Worm (Caenorhabditis elegans) whole organism, early embryonic: Measurements from ENCODE around the gene him-10.

ENCODE experiments used
- F13C5.2 ChIP-seq: sonication (generic microtip); optimal IDR thresholded peaks from 2 replicates; lab custom pipeline; 2017; ENCODE audit warnings: mild to moderate bottlenecking, missing genetic modification characterization, inconsistent platforms, missing compliant biosample characterization
- aly-1 ChIP-seq: sonication (generic microtip); optimal IDR thresholded peaks from 2 replicates; lab custom pipeline; 2016; ENCODE audit warnings: missing genetic modification characterization, missing compliant biosample characterization
- ama-1 ChIP-seq: fragments of 150-350 bp; optimal IDR thresholded peaks from 2 replicates; lab custom pipeline; 2014
- ceh-13 ChIP-seq: fragments of 200-800 bp; sonication (Bioruptor generic); optimal IDR thresholded peaks from 2 replicates; lab custom pipeline; 2018; ENCODE audit warnings: mild to moderate bottlenecking, missing genetic modification characterization, missing compliant biosample characterization
- ceh-36 ChIP-seq: sonication (generic microtip); optimal IDR thresholded peaks from 2 replicates; lab custom pipeline; 2016; ENCODE audit warnings: missing genetic modification characterization, inconsistent platforms, missing compliant biosample characterization
- flt-1 ChIP-seq: fragments of 200-800 bp; sonication (Bioruptor generic); IDR thresholded peaks from 2 replicates; pipeline ENCODE4 v1.3.6; 2022; ENCODE audit warnings: missing genetic modification characterization, missing compliant biosample characterization
- hmbx-1 ChIP-seq: sonication (generic microtip); optimal IDR thresholded peaks from 2 replicates; lab custom pipeline; 2016; ENCODE audit warnings: mild to moderate bottlenecking, missing genetic modification characterization, missing compliant biosample characterization
- hmg-4 ChIP-seq: fragments of 200-800 bp; sonication (Bioruptor generic); optimal IDR thresholded peaks from 2 replicates; lab custom pipeline; 2018; ENCODE audit warnings: mild to moderate bottlenecking, missing genetic modification characterization, missing compliant biosample characterization
- hnd-1 ChIP-seq: sonication (generic microtip); optimal IDR thresholded peaks from 2 replicates; lab custom pipeline; 2016; ENCODE audit warnings: missing genetic modification characterization, missing compliant biosample characterization
- pes-1 ChIP-seq: fragments of 200-800 bp; sonication (Bioruptor generic); IDR thresholded peaks from 2 replicates; pipeline ENCODE4 v1.3.6; 2022; ENCODE audit warnings: missing genetic modification reagents, missing genetic modification characterization, missing compliant biosample characterization
- tbx-11 ChIP-seq: fragments of 200-800 bp; sonication (Bioruptor generic); IDR thresholded peaks from 2 replicates; pipeline ENCODE4 v1.3.6; 2022; ENCODE audit warnings: missing genetic modification characterization, missing compliant biosample characterization
- tra-4 ChIP-seq: sonication (generic microtip); optimal IDR thresholded peaks from 2 replicates; lab custom pipeline; 2017; ENCODE audit warnings: missing genetic modification characterization, missing compliant biosample characterization

- TF ChIP-seq ceh-36 (tag; lab: Kevin White, UChicago) = no peak
- TF ChIP-seq pes-1 (GFP tag; lab: Robert Waterston, UW) = no peak
- TF ChIP-seq hnd-1 = no peak
- TF ChIP-seq ama-1 (lab: Kevin White, UChicago) = no peak
- TF ChIP-seq flt-1 = no peak
- no peak for TF ChIP-seq F13C5.2 (tag; lab: Kevin White, UChicago)
- TF ChIP-seq tra-4 = no peak
- TF ChIP-seq hmbx-1 (tag; lab: Kevin White, UChicago) = no peak
- TF ChIP-seq aly-1 = no peak
- TF ChIP-seq ceh-13 (GFP tag; lab: Kevin White, UChicago) = no peak
- TF ChIP-seq tbx-11 = no peak
- TF ChIP-seq hmg-4 = no peak
Measured at ce11 chrIII:5846412-5846811, 43.4 kb downstream of the him-10 start.
